Fruit fly (Drosophila melanogaster) whole organism, adult: ENCODE results near the gene sdt.

Experiments used
- CG14711 ChIP-seq: fragments of 200-800 bp; sonication (Bioruptor generic); optimal IDR thresholded peaks from 2 replicates; lab custom pipeline; 2018; ENCODE audit warnings: missing biosample characterization, mild to moderate bottlenecking, missing genetic modification characterization, moderate library complexity
- CG7101 ChIP-seq: fragments of 200-800 bp; sonication (Bioruptor generic); optimal IDR thresholded peaks from 2 replicates; lab custom pipeline; 2018; ENCODE audit warnings: missing biosample characterization, mild to moderate bottlenecking, missing genetic modification characterization, moderate library complexity
- cic ChIP-seq: fragments of 200-800 bp; sonication (Bioruptor generic); optimal IDR thresholded peaks from 2 replicates; lab custom pipeline; 2017; ENCODE audit warnings: missing biosample characterization, mild to moderate bottlenecking, missing genetic modification characterization, moderate library complexity
- ovo ChIP-seq: fragments of 200-800 bp; sonication (Bioruptor generic); optimal IDR thresholded peaks from 2 replicates; lab custom pipeline; 2016; ENCODE audit warnings: missing biosample characterization, missing genetic modification characterization

- TF ChIP-seq CG14711 (tag; lab: Kevin White, UChicago) (peak; percentile 75), cic (GFP tag; lab: Kevin White, UChicago) (peak; percentile 28), ovo (GFP tag; lab: Kevin White, UChicago) (peak; percentile 81), CG7101 (tag; lab: Kevin White, UChicago) (peak; percentile 87)
Observed at dm6 chrX:8271363-8272061, 93.2 kb downstream of the sdt start, which contains the start of gene Corp.
